Worm (Caenorhabditis elegans): ENCODE measurements around the gene F15B9.10.
"Not testable (repeated sequence)": the region's sequence is repeated elsewhere in the genome, so short reads cannot be mapped to it uniquely, and the experiment has no call there.

- TF ChIP-seq sptf-1 (tag; optimal IDR thresholded peaks at IDR 0.05); unc-62 (GFP tag; optimal IDR thresholded peaks at IDR 0.05); nhr-28 (tag; optimal IDR thresholded peaks at IDR 0.05); nhr-76 (tag; optimal IDR thresholded peaks at IDR 0.05); ces-1 (GFP tag; optimal IDR thresholded peaks at IDR 0.05); jun-1 (tag; optimal IDR thresholded peaks at IDR 0.05); egl-27 (tag; optimal IDR thresholded peaks at IDR 0.05): not testable (repeated sequence)
- TF ChIP-seq fkh-8 (tag; optimal IDR thresholded peaks at IDR 0.05) (peak; percentile 71), dpl-1 (GFP tag; optimal IDR thresholded peaks at IDR 0.05) (peak; percentile 8 to 69 (median 58)), nhr-47 (tag; optimal IDR thresholded peaks at IDR 0.05) (peak; percentile 78), elt-3 (tag; optimal IDR thresholded peaks at IDR 0.05) (peak in 1 of 6 experiments; percentile 28), lsy-2 (tag; optimal IDR thresholded peaks at IDR 0.05) (peak; percentile 72 to 91)
Observed at ce11 chrV:12967925-12968327, 40.8 kb downstream of the F15B9.10 start, which contains the start of gene R186.8.
